Worm (Caenorhabditis elegans): ENCODE data around the gene Y54G2A.44.

Gene Y54G2A.44

DNA sequence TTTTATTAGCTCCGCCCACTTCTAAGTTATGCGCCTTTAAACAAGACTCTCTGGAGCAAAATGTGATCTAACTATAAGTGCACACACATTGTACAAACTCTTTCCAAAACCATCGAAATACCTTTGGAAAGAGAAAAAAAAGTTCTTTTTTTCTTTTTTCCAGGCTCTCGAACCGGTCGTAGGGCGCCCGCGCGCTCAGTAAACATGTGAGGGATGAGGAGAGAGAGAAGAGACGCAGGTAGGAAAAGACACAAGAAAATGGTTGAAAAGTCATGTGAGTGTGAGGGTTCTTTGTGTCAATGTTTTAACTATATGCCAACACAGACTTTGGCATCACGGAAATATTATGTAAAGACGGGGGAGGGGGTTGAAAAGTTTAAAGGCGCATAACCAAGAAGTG, 27.2 kb upstream of the Y54G2A.44 start:
- TF ChIP-seq C04F5.9 (tag; optimal IDR thresholded peaks at IDR 0.05) (peak; percentile 43), lin-15B (tag; optimal IDR thresholded peaks at IDR 0.05) (no peak), blmp-1 (tag; optimal IDR thresholded peaks at IDR 0.05) (peak; percentile 74), hlh-17 (GFP tag; optimal IDR thresholded peaks at IDR 0.05; ENCODE audit: borderline replicate concordance) (no peak), mab-9 (GFP tag; IDR thresholded peaks at IDR 0.05) (0 out of 2 replicates have a peak, but pooled peaks have one; percentile 30), mef-2 (tag; optimal IDR thresholded peaks at IDR 0.05) (no peak), pax-3 (tag; optimal IDR thresholded peaks at IDR 0.05) (peak; percentile 51), xbp-1 (tag; optimal IDR thresholded peaks at IDR 0.05) (peak; percentile 63), snu-23 (GFP tag; optimal IDR thresholded peaks at IDR 0.05) (peak; percentile 93), sox-4 (tag; optimal IDR thresholded peaks at IDR 0.05) (no peak), C16A3.4 (tag; optimal IDR thresholded peaks at IDR 0.05) (peak; percentile 76), efl-3 (GFP tag; optimal IDR thresholded peaks at IDR 0.05) (no peak), ceh-88 (GFP tag; IDR thresholded peaks at IDR 0.05) (peak; percentile 63; the same call in 1 of the 2 replicates), rnt-1 (tag; optimal IDR thresholded peaks at IDR 0.05) (peak; percentile 90), sptf-1 (tag; optimal IDR thresholded peaks at IDR 0.05) (no peak), ceh-8 (GFP tag; optimal IDR thresholded peaks at IDR 0.05) (peak; percentile 48), egl-13 (tag; optimal IDR thresholded peaks at IDR 0.05) (no peak), nhr-19 (GFP tag; conservative IDR thresholded peaks at IDR 0.05) (peak; percentile 92), ceh-90 (tag; optimal IDR thresholded peaks at IDR 0.05) (no peak), unc-98 (GFP tag; IDR thresholded peaks at IDR 0.05) (no peak), F16B12.6 (tag; optimal IDR thresholded peaks at IDR 0.05) (no peak), hlh-4 (tag; optimal IDR thresholded peaks at IDR 0.05) (no peak), nhr-85 (tag) (peak; percentile 96), nhr-77 (tag; optimal IDR thresholded peaks at IDR 0.05) (peak; percentile 58), irx-1 (tag; optimal IDR thresholded peaks at IDR 0.05) (peak; percentile 45), lin-13 (GFP tag; optimal IDR thresholded peaks at IDR 0.05) (peak; percentile 79), nhr-90 (tag; optimal IDR thresholded peaks at IDR 0.05; ENCODE audit: poor library complexity) (peak; percentile 86), ama-1 (optimal IDR thresholded peaks at IDR 0.05) (peak; percentile 89), unc-30 (tag; optimal IDR thresholded peaks at IDR 0.05) (no peak), sup-37 (GFP tag; optimal IDR thresholded peaks at IDR 0.05) (peak; percentile 45), pag-3 (tag; optimal IDR thresholded peaks at IDR 0.05; ENCODE audit: borderline replicate concordance, insufficient read depth) (peak; percentile 96), lin-14 (GFP tag; optimal IDR thresholded peaks at IDR 0.05) (peak; percentile 94), efl-1 (optimal IDR thresholded peaks at IDR 0.05) (peak; percentile 69 to 71), efl-1 (GFP tag; optimal IDR thresholded peaks at IDR 0.05 in 1 of 2) (peak; percentile 62 to 96), nhr-20 (tag; optimal IDR thresholded peaks at IDR 0.05) (peak; percentile 93), pqm-1 (tag; optimal IDR thresholded peaks at IDR 0.05) (no peak), nhr-11 (tag; optimal IDR thresholded peaks at IDR 0.05) (peak; percentile 35), ztf-4 (tag; optimal IDR thresholded peaks at IDR 0.05) (peak; percentile 70), dsc-1 (tag; optimal IDR thresholded peaks at IDR 0.05) (peak; percentile 28), fos-1 (tag; optimal IDR thresholded peaks at IDR 0.05) (peak; percentile 72), mep-1 (tag; optimal IDR thresholded peaks at IDR 0.05) (peak; percentile 94), skn-1 (tag; optimal IDR thresholded peaks at IDR 0.05) (peak; percentile 91), fkh-10 (GFP tag; optimal IDR thresholded peaks at IDR 0.05) (no peak), aly-2 (tag; optimal IDR thresholded peaks at IDR 0.05) (no peak), hpl-2 (GFP tag; optimal IDR thresholded peaks at IDR 0.05) (peak; percentile 65), unc-62 (GFP tag; optimal IDR thresholded peaks at IDR 0.05) (no peak), elt-2 (tag; optimal IDR thresholded peaks at IDR 0.05) (peak; percentile 16), lin-39 (tag; optimal IDR thresholded peaks at IDR 0.05) (no peak), Y116A8C.19 (tag; optimal IDR thresholded peaks at IDR 0.05; ENCODE audit: borderline replicate concordance) (no peak), ceh-82 (tag; optimal IDR thresholded peaks at IDR 0.05) (peak; percentile 12 to 75 (median 55)), nhr-84 (tag; optimal IDR thresholded peaks at IDR 0.05) (no peak), ces-1 (GFP tag; optimal IDR thresholded peaks at IDR 0.05) (no peak), unc-130 (tag; optimal IDR thresholded peaks at IDR 0.05) (peak; percentile 37), tbx-2 (tag; optimal IDR thresholded peaks at IDR 0.05) (peak; percentile 88)
